Worm (Caenorhabditis elegans) whole organism, early embryonic: ENCODE data around the gene srd-59.

Experiments
- aly-1 ChIP-seq: sonication (generic microtip); optimal IDR thresholded peaks from 2 replicates; lab custom pipeline; 2016; ENCODE audit warnings: missing genetic modification characterization, missing compliant biosample characterization
- ama-1 ChIP-seq: fragments of 150-350 bp; optimal IDR thresholded peaks from 2 replicates; lab custom pipeline; 2014
- ets-7 ChIP-seq: sonication (generic microtip); optimal IDR thresholded peaks from 2 replicates; lab custom pipeline; 2016; ENCODE audit warnings: missing genotype, missing genetic modification characterization, missing compliant biosample characterization
- flt-1 ChIP-seq: fragments of 200-800 bp; sonication (Bioruptor generic); IDR thresholded peaks from 2 replicates; pipeline ENCODE4 v1.3.6; 2022; ENCODE audit warnings: missing genetic modification characterization, missing compliant biosample characterization
- pes-1 ChIP-seq: fragments of 200-800 bp; sonication (Bioruptor generic); IDR thresholded peaks from 2 replicates; pipeline ENCODE4 v1.3.6; 2022; ENCODE audit warnings: missing genetic modification reagents, missing genetic modification characterization, missing compliant biosample characterization
- sea-1 ChIP-seq: fragments of 200-800 bp; sonication (Bioruptor generic); conservative IDR thresholded peaks from 2 replicates; pipeline ENCODE4 v1.3.6; 2022; ENCODE audit warnings: missing genetic modification characterization, missing compliant biosample characterization
- tbx-11 ChIP-seq: fragments of 200-800 bp; sonication (Bioruptor generic); IDR thresholded peaks from 2 replicates; pipeline ENCODE4 v1.3.6; 2022; ENCODE audit warnings: missing genetic modification characterization, missing compliant biosample characterization

DNA sequence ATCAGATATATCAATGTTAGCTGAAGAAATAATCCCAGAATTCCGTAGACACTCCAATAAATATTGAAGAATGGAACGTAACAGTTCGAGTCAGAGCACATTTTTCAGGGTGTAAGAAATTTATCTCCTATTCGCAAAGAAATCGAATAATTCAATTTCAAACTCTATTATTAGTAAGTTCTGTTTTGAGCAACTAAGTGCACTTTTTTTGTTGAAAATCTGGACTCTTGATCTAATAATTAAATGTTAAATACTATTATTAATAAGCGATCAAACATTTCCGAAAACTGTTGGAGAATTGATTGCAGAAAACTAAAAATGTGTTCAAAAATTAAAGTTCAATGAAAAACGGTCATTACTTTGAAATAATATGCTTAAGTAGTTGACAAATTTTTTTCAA, 2.4 kb upstream of the srd-59 start, which contains the start of gene srd-56:
- TF ChIP-seq sea-1 (GFP tag; lab: Robert Waterston, UW) (no peak), ama-1 (no peak), tbx-11 (GFP tag; lab: Robert Waterston, UW) (no peak), aly-1 (no peak), ets-7 (tag; lab: Kevin White, UChicago) (no peak), pes-1 (GFP tag; lab: Robert Waterston, UW) (no peak), flt-1 (no peak)
